Worm (Caenorhabditis elegans) whole organism, late embryonic: ENCODE measurements around the gene erp-44.2.

Experiments
- F13H6.1 ChIP-seq: sonication (generic microtip); optimal IDR thresholded peaks from 2 replicates; lab custom pipeline; 2016; ENCODE audit warnings: missing genetic modification characterization, missing compliant biosample characterization
- K02D7.2 ChIP-seq: sonication (generic microtip); optimal IDR thresholded peaks from 2 replicates; lab custom pipeline; 2017; ENCODE audit warnings: mild to moderate bottlenecking, missing genetic modification characterization, missing compliant biosample characterization
- K09A11.1 ChIP-seq: sonication (generic microtip); optimal IDR thresholded peaks from 2 replicates; lab custom pipeline; 2017; ENCODE audit warnings: antibody characterized with exemption, mild to moderate bottlenecking, missing genetic modification characterization, missing compliant biosample characterization; ENCODE audit not compliant: insufficient read depth
- ahr-1 ChIP-seq: sonication (generic microtip); optimal IDR thresholded peaks from 2 replicates; lab custom pipeline; 2016; ENCODE audit warnings: missing genetic modification characterization, missing compliant biosample characterization
- ama-1 ChIP-seq: fragments of 150-350 bp; optimal IDR thresholded peaks from 2 replicates; lab custom pipeline; 2014
- ceh-14 ChIP-seq: sonication (generic microtip); optimal IDR thresholded peaks from 2 replicates; lab custom pipeline; 2016; ENCODE audit warnings: missing genotype, missing genetic modification characterization, missing compliant biosample characterization
- ceh-18 ChIP-seq: sonication (generic microtip); optimal IDR thresholded peaks from 2 replicates; lab custom pipeline; 2016; ENCODE audit warnings: missing genetic modification characterization, missing compliant biosample characterization
- ceh-19 ChIP-seq: fragments of 200-800 bp; sonication (Bioruptor generic); optimal IDR thresholded peaks from 2 replicates; lab custom pipeline; 2018; ENCODE audit warnings: mild to moderate bottlenecking, missing genetic modification characterization, missing compliant biosample characterization
- ceh-24 ChIP-seq: sonication (generic microtip); optimal IDR thresholded peaks from 2 replicates; lab custom pipeline; 2016; ENCODE audit warnings: mild to moderate bottlenecking, missing genetic modification characterization, missing compliant biosample characterization
- ceh-31 ChIP-seq: sonication (generic microtip); optimal IDR thresholded peaks from 2 replicates; lab custom pipeline; 2016; ENCODE audit warnings: missing genetic modification characterization, missing compliant biosample characterization
- ceh-34 ChIP-seq: sonication (generic microtip); optimal IDR thresholded peaks from 2 replicates; lab custom pipeline; 2016; ENCODE audit warnings: mild to moderate bottlenecking, missing genetic modification characterization, missing compliant biosample characterization
- ceh-45 ChIP-seq: fragments of 200-800 bp; sonication (Bioruptor generic); IDR thresholded peaks from 2 replicates; pipeline ENCODE4 v1.3.6; 2022; ENCODE audit warnings: missing genetic modification reagents, missing genetic modification characterization, missing compliant biosample characterization
- elt-4 ChIP-seq: sonication (generic microtip); optimal IDR thresholded peaks from 2 replicates; lab custom pipeline; 2016; ENCODE audit warnings: missing genetic modification characterization, missing compliant biosample characterization
- hlh-13 ChIP-seq: fragments of 200-800 bp; sonication (Bioruptor generic); optimal IDR thresholded peaks from 2 replicates; lab custom pipeline; 2018; ENCODE audit warnings: mild to moderate bottlenecking, missing genetic modification characterization, missing compliant biosample characterization
- hlh-30 ChIP-seq: sonication (generic microtip); optimal IDR thresholded peaks from 2 replicates; lab custom pipeline; 2017; ENCODE audit warnings: antibody characterized with exemption, missing genetic modification characterization, missing compliant biosample characterization; ENCODE audit not compliant: insufficient read depth
- hlh-6 ChIP-seq: sonication (generic microtip); optimal IDR thresholded peaks from 2 replicates; lab custom pipeline; 2016; ENCODE audit warnings: missing genotype, missing genetic modification characterization, missing compliant biosample characterization
- hlh-8 ChIP-seq: sonication (generic microtip); optimal IDR thresholded peaks from 2 replicates; lab custom pipeline; 2016; ENCODE audit warnings: missing genotype, missing genetic modification characterization, missing compliant biosample characterization
- lim-6 ChIP-seq: sonication (generic microtip); optimal IDR thresholded peaks from 2 replicates; lab custom pipeline; 2016; ENCODE audit warnings: missing genetic modification characterization, missing compliant biosample characterization
- madf-2 ChIP-seq: sonication (generic microtip); optimal IDR thresholded peaks from 2 replicates; lab custom pipeline; 2017; ENCODE audit warnings: missing genetic modification characterization, missing compliant biosample characterization
- nhr-232 ChIP-seq: sonication (generic microtip); optimal IDR thresholded peaks from 2 replicates; lab custom pipeline; 2016; ENCODE audit warnings: missing genetic modification characterization, missing compliant biosample characterization
- odd-2 ChIP-seq: sonication (generic microtip); optimal IDR thresholded peaks from 2 replicates; lab custom pipeline; 2017; ENCODE audit warnings: antibody characterized with exemption, mild to moderate bottlenecking, missing genetic modification characterization, missing compliant biosample characterization
- pag-3 ChIP-seq: sonication (generic microtip); optimal IDR thresholded peaks from 2 replicates; lab custom pipeline; 2016; ENCODE audit warnings: missing compliant biosample characterization, missing genetic modification characterization, borderline replicate concordance
- pat-9 ChIP-seq: fragments of 200-800 bp; sonication (Bioruptor generic); optimal IDR thresholded peaks from 2 replicates; lab custom pipeline; 2018; ENCODE audit warnings: mild to moderate bottlenecking, missing genetic modification characterization, moderate library complexity, missing compliant biosample characterization
- pha-4 ChIP-seq: fragments of 150-350 bp; optimal IDR thresholded peaks from 2 replicates; lab custom pipeline; 2018; ENCODE audit warnings: missing biosample characterization, missing genetic modification reagents, missing genetic modification characterization
- ref-2 ChIP-seq: sonication (generic microtip); optimal IDR thresholded peaks from 2 replicates; lab custom pipeline; 2016; ENCODE audit warnings: missing genetic modification characterization, missing compliant biosample characterization
- sdc-2 ChIP-seq: sonication (generic microtip); optimal IDR thresholded peaks from 2 replicates; lab custom pipeline; 2016; ENCODE audit warnings: missing genotype, missing genetic modification characterization, missing compliant biosample characterization
- sox-2 ChIP-seq: fragments of 200-800 bp; sonication (Bioruptor generic); IDR thresholded peaks from 2 replicates; pipeline ENCODE4 v1.3.6; 2022; ENCODE audit warnings: missing genetic modification reagents, missing genetic modification characterization, missing compliant biosample characterization
- sox-4 ChIP-seq: sonication (generic microtip); optimal IDR thresholded peaks from 2 replicates; lab custom pipeline; 2017; ENCODE audit warnings: mild to moderate bottlenecking, missing genetic modification characterization, inconsistent platforms, missing compliant biosample characterization
- tbx-2 ChIP-seq: sonication (generic microtip); optimal IDR thresholded peaks from 2 replicates; lab custom pipeline; 2016; ENCODE audit warnings: missing genetic modification characterization, missing compliant biosample characterization
- tbx-7 ChIP-seq: sonication (generic microtip); optimal IDR thresholded peaks from 2 replicates; lab custom pipeline; 2016; ENCODE audit warnings: missing genotype, missing genetic modification characterization, missing compliant biosample characterization
- ttx-3 ChIP-seq: sonication (generic microtip); optimal IDR thresholded peaks from 2 replicates; lab custom pipeline; 2016; ENCODE audit warnings: missing genetic modification reagents, missing genetic modification characterization, missing compliant biosample characterization
- unc-3 ChIP-seq, 2 experiments: fragments of 200-800 bp in 1 of 2; sonication (Bioruptor generic) in 1 of 2; sonication (generic microtip) in 1 of 2; conservative IDR thresholded peaks in 1 of 2; optimal IDR thresholded peaks in 1 of 2; 2 replicates each; pipeline versions ENCODE4 v1.3.6 to Lab custom; 2016 to 2022; ENCODE audit warnings: missing compliant biosample characterization in 2 of 2, missing genetic modification characterization in 2 of 2, missing genetic modification reagents in 1 of 2
- unc-86 ChIP-seq: sonication (generic microtip); optimal IDR thresholded peaks from 2 replicates; lab custom pipeline; 2016; ENCODE audit warnings: missing genetic modification characterization, missing compliant biosample characterization

The erp-44.2 gene

ce11 chrIV:7834625-7835228 is at the start of gene erp-44.2:
Gene erp-44.2, minus strand, starts transcription at chrIV:7834675.
- TF ChIP-seq hlh-13 (GFP tag; lab: Kevin White, UChicago) (no peak), elt-4 (no peak)

- TF ChIP-seq K02D7.2 (tag; lab: Kevin White, UChicago) (no peak), ceh-19 (GFP tag; lab: Kevin White, UChicago) (no peak), K09A11.1 (no peak), pha-4 (no peak), ceh-14 (no peak), sox-4 (no peak), ref-2 (no peak), pag-3 (no peak), ceh-18 (tag; lab: Kevin White, UChicago) (no peak)
Observed at ce11 chrIV:7881726-7882125, 47.3 kb upstream of the erp-44.2 start, which contains the start of gene atic-1. Gene atic-1, plus strand, starts transcription at chrIV:7882026.

DNA sequence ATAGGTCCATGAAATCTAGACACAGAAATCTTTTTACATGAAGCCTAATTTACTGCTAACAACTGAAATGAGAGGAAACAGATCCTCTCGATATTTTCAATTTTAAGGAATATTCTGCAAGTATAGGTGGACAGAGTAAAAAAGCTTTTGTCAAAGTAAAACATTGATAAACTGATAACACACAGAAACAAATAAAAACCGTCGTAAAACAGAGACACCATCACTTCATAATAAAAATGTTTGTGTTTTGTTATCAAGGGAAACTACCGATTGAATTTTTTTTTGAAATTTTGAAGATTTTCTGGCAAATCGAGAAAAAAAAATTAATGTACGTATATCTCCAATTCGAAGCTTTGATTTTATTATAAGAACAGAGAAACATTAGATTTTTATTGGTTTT is 46.7 kb upstream of the erp-44.2 start:
- TF ChIP-seq tbx-2 (tag; lab: Kevin White, UChicago) (no peak), hlh-6 (tag; lab: Kevin White, UChicago) (no peak), madf-2 (tag; lab: Kevin White, UChicago) (no peak), sox-2 (GFP tag; lab: Robert Waterston, UW) (no peak), ceh-24 (tag; lab: Kevin White, UChicago) (no peak), ceh-31 (tag; lab: Kevin White, UChicago) (no peak), pha-4 (no peak), ama-1 (lab: Kevin White, UChicago) (no peak), sdc-2 (tag; lab: Kevin White, UChicago) (no peak), hlh-30 (no peak), unc-86 (tag; lab: Kevin White, UChicago) (no peak), odd-2 (tag; lab: Kevin White, UChicago) (no peak), ceh-45 (GFP tag; lab: Robert Waterston, UW) (no peak), lim-6 (no peak), F13H6.1 (tag; lab: Kevin White, UChicago) (no peak), ceh-34 (tag; lab: Kevin White, UChicago) (no peak), ref-2 (no peak), tbx-7 (tag; lab: Kevin White, UChicago) (no peak), ahr-1 (tag; lab: Kevin White, UChicago) (no peak)

DNA sequence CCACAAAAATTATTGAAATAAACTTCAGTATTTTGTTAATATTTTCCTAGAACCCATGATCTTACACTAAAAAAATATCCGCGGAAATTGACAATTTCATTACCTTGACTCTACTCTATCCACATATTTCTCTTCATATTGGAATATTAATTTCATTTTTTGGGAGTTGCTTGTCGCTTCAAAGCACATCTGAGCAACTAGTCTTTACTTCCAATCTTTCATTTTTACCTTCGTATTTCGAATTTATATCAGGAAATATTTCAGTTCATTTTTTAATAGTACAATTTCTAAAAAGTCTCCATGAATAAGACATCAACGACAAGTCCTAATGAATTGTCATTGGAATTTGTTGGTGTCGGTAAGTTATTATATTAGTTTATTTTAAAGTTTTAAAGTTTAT is 44.5 kb upstream of the erp-44.2 start, which contains the start of gene srt-73:
TSS of gene srt-73 (plus strand) at position 301 of the 400 bp plus-strand sequence.
- TF ChIP-seq ceh-45 (GFP tag; lab: Robert Waterston, UW): no peak

ce11 chrIV:7877781-7878180 is 43.3 kb upstream of the erp-44.2 start, which contains the start of gene kin-26:
Gene kin-26, minus strand, starts transcription at chrIV:7877881.
- TF ChIP-seq hlh-30 (no peak), pat-9 (tag; lab: Kevin White, UChicago) (no peak), sox-2 (GFP tag; lab: Robert Waterston, UW) (no peak), unc-3 (GFP tag; conservative IDR thresholded peaks at IDR 0.05; lab: Robert Waterston, UW) (no peak), unc-3 (tag; optimal IDR thresholded peaks at IDR 0.05; lab: Kevin White, UChicago) (no peak), elt-4 (no peak), hlh-8 (tag; lab: Kevin White, UChicago) (no peak), ceh-45 (GFP tag; lab: Robert Waterston, UW) (no peak), lim-6 (no peak), nhr-232 (no peak), ttx-3 (tag; lab: Kevin White, UChicago) (no peak), hlh-13 (GFP tag; lab: Kevin White, UChicago) (no peak), K02D7.2 (tag; lab: Kevin White, UChicago) (no peak), ceh-18 (tag; lab: Kevin White, UChicago) (no peak), madf-2 (tag; lab: Kevin White, UChicago) (no peak), sdc-2 (tag; lab: Kevin White, UChicago) (no peak), ceh-19 (GFP tag; lab: Kevin White, UChicago) (no peak)
